Fruit fly (Drosophila melanogaster): ENCODE measurements around the gene Cbp80.

Cbp80 gene

dm6 chrX:4687778-4688399 lies 38.1 kb downstream of the Cbp80 start, which contains the start of gene ctp (continued):
- TF ChIP-seq CG15011 (GFP tag; optimal IDR thresholded peaks at IDR 0.05): no peak
- TF ChIP-seq Sin3A (optimal IDR thresholded peaks at IDR 0.05): no peak
- TF ChIP-seq shn (GFP tag; optimal IDR thresholded peaks at IDR 0.05): peak; percentile 52
- peak; percentile 47; the same call in 1 of the 2 replicates for TF ChIP-seq CG31441 (GFP tag; IDR thresholded peaks at IDR 0.05)
- peak; percentile 28 for TF ChIP-seq HLHmδ (GFP tag; optimal IDR thresholded peaks at IDR 0.05)
- no peak for TF ChIP-seq wor (GFP tag; IDR thresholded peaks at IDR 0.05)
- peak; percentile 8 for TF ChIP-seq sd (tag; optimal IDR thresholded peaks at IDR 0.05)
- TF ChIP-seq kah (GFP tag; optimal IDR thresholded peaks at IDR 0.05): no peak
- no peak for TF ChIP-seq h (optimal IDR thresholded peaks at IDR 0.05)
- peak; percentile 1 for TF ChIP-seq pum (GFP tag; optimal IDR thresholded peaks at IDR 0.05)
- TF ChIP-seq NC2β (GFP tag; optimal IDR thresholded peaks at IDR 0.05): peak; percentile 24
- no peak for TF ChIP-seq gce (GFP tag; IDR thresholded peaks at IDR 0.05)
- peak; percentile 52 for TF ChIP-seq scrt (GFP tag; optimal IDR thresholded peaks at IDR 0.05)
- peak; percentile 27 for TF ChIP-seq dmrt99B (tag; optimal IDR thresholded peaks at IDR 0.05)
- TF ChIP-seq en (GFP tag; optimal IDR thresholded peaks at IDR 0.05): no peak
- TF ChIP-seq CG4424 (GFP tag; optimal IDR thresholded peaks at IDR 0.05): peak; percentile 26
- no peak for TF ChIP-seq CG8765 (GFP tag; IDR thresholded peaks at IDR 0.05)
- no peak for TF ChIP-seq tup (GFP tag; optimal IDR thresholded peaks at IDR 0.05)
- peak in 1 of 2 experiments; percentile 77 for TF ChIP-seq crp (GFP tag; optimal IDR thresholded peaks at IDR 0.05)
- TF ChIP-seq Dp (GFP tag; optimal IDR thresholded peaks at IDR 0.05): peak; percentile 11
- TF ChIP-seq fu2 (GFP tag; optimal IDR thresholded peaks at IDR 0.05): peak; percentile 3
- TF ChIP-seq btn (GFP tag; optimal IDR thresholded peaks at IDR 0.05): no peak
- no peak; the same call in 1 of the 2 replicates for TF ChIP-seq CG3847 (GFP tag; IDR thresholded peaks at IDR 0.05)
- peak; percentile 46 for TF ChIP-seq CG15514 (GFP tag; optimal IDR thresholded peaks at IDR 0.05)
- TF ChIP-seq amos (GFP tag; IDR thresholded peaks at IDR 0.05; ENCODE audit: partially characterized antibody): peak; percentile 40
- peak; percentile 37 for TF ChIP-seq HmgD (GFP tag; optimal IDR thresholded peaks at IDR 0.05)
- TF ChIP-seq CG10462 (GFP tag; optimal IDR thresholded peaks at IDR 0.05): no peak
- TF ChIP-seq gt (GFP tag; IDR thresholded peaks at IDR 0.05): no peak
- no peak for TF ChIP-seq croc (GFP tag; conservative IDR thresholded peaks at IDR 0.05)
- peak; percentile 8 for TF ChIP-seq CG10267 (tag; optimal IDR thresholded peaks at IDR 0.05)
- no peak; the same call in none of the 2 replicates for TF ChIP-seq vvl (GFP tag; IDR thresholded peaks at IDR 0.05)
- TF ChIP-seq usp (GFP tag; optimal IDR thresholded peaks at IDR 0.05): no peak
- TF ChIP-seq CG32772 (GFP tag; IDR thresholded peaks at IDR 0.05): no peak
- 0 out of 2 replicates have a peak, but pooled peaks have one; percentile 23 for TF ChIP-seq CG2129 (GFP tag; IDR thresholded peaks at IDR 0.05; ENCODE audit: partially characterized antibody)
- no peak for TF ChIP-seq CG3407 (GFP tag; optimal IDR thresholded peaks at IDR 0.05)
- no peak for TF ChIP-seq CG1233 (GFP tag; optimal IDR thresholded peaks at IDR 0.05)
- no peak for TF ChIP-seq crc (GFP tag; optimal IDR thresholded peaks at IDR 0.05)
- peak; percentile 45 for TF ChIP-seq MESR4 (GFP tag; optimal IDR thresholded peaks at IDR 0.05)
- no peak for TF ChIP-seq ab (GFP tag; optimal IDR thresholded peaks at IDR 0.05)
- TF ChIP-seq repo (GFP tag; optimal IDR thresholded peaks at IDR 0.05): peak; percentile 8
- TF ChIP-seq CG10209 (GFP tag; optimal IDR thresholded peaks at IDR 0.05): no peak
- TF ChIP-seq CG16779 (GFP tag; IDR thresholded peaks at IDR 0.05): no peak
- peak; percentile 41 for TF ChIP-seq bab2 (GFP tag; optimal IDR thresholded peaks at IDR 0.05)
- peak; percentile 56 for TF ChIP-seq CG17829 (tag; optimal IDR thresholded peaks at IDR 0.05)
- TF ChIP-seq CG6175 (GFP tag; IDR thresholded peaks at IDR 0.05): no peak
- no peak for TF ChIP-seq CG3838 (GFP tag; optimal IDR thresholded peaks at IDR 0.05)
- TF ChIP-seq CG8388 (GFP tag; optimal IDR thresholded peaks at IDR 0.05): peak; percentile 34
- TF ChIP-seq Dip3 (GFP tag; optimal IDR thresholded peaks at IDR 0.05): no peak
- TF ChIP-seq BEAF-32 (GFP tag; optimal IDR thresholded peaks at IDR 0.05): peak; percentile 60
- no peak for TF ChIP-seq CG11696 (GFP tag; IDR thresholded peaks at IDR 0.05)
- TF ChIP-seq abd-A (tag; optimal IDR thresholded peaks at IDR 0.05): peak; percentile 83
